Worm (Caenorhabditis elegans): ENCODE measurements around the gene pptr-2.

DNA sequence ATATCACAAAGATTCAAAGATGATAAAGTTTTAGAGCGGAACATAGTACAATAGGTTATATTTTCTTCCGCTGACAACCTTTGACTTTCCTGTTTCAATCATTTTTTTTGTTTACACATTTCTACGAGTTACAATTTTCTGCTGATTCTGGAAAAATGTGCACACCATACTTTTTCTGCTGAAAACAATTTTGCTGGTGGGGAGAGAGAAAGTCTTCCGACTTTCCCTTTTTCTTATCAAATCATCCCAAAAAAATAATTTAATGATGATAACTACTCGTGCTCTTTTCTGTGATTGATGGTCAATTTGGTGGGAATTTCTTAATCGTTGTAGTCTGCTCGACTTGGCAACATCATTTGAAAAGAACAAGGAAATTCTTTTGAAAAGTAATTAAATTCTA is 27.1 kb downstream of the pptr-2 start:
- TF ChIP-seq elt-1 (tag; optimal IDR thresholded peaks at IDR 0.05; ENCODE audit: borderline replicate concordance, insufficient read depth), result no peak
- no peak for TF ChIP-seq nhr-237 (tag; optimal IDR thresholded peaks at IDR 0.05)
- TF ChIP-seq unc-62 (GFP tag; optimal IDR thresholded peaks at IDR 0.05), result no peak

Data from whole organism, mixed stage, embryonic.